Worm (Caenorhabditis elegans): ENCODE measurements around the gene Y46H3D.1.

Y46H3D.1 gene

ce11 chrV:1621494-1621893 is 20.8 kb upstream of the Y46H3D.1 start, which contains the start of gene nhr-117:
Gene nhr-117, minus strand, starts transcription at chrV:1621520.
- no peak for TF ChIP-seq bed-3 (GFP tag; optimal IDR thresholded peaks at IDR 0.05)
- TF ChIP-seq unc-39 (tag; optimal IDR thresholded peaks at IDR 0.05) = no peak
- no peak for TF ChIP-seq ces-1 (GFP tag; optimal IDR thresholded peaks at IDR 0.05)
- TF ChIP-seq drap-1 (GFP tag; optimal IDR thresholded peaks at IDR 0.05) = no peak
- no peak for TF ChIP-seq elt-3 (tag; optimal IDR thresholded peaks at IDR 0.05)
- no peak for TF ChIP-seq zip-8 (tag; optimal IDR thresholded peaks at IDR 0.05)
- TF ChIP-seq lin-13 (tag; optimal IDR thresholded peaks at IDR 0.05) = no peak
- no peak for TF ChIP-seq ztf-11 (tag; optimal IDR thresholded peaks at IDR 0.05)
- TF ChIP-seq snpc-4 (tag; optimal IDR thresholded peaks at IDR 0.05) = no peak
- TF ChIP-seq unc-120 (tag; optimal IDR thresholded peaks at IDR 0.05; ENCODE audit: poor library complexity, severe bottlenecking) = no peak
- no peak for TF ChIP-seq nhr-76 (tag; optimal IDR thresholded peaks at IDR 0.05)

ce11 chrV:1623429-1623828 is 18.9 kb upstream of the Y46H3D.1 start:
- no peak for TF ChIP-seq nhr-2 (tag; optimal IDR thresholded peaks at IDR 0.05)
- no peak for TF ChIP-seq ham-2 (GFP tag; optimal IDR thresholded peaks at IDR 0.05)
- TF ChIP-seq M03D4.4 (tag; optimal IDR thresholded peaks at IDR 0.05) = no peak
- TF ChIP-seq mab-5 (tag; optimal IDR thresholded peaks at IDR 0.05) = no peak
- TF ChIP-seq sptf-1 (tag; optimal IDR thresholded peaks at IDR 0.05) = no peak
- TF ChIP-seq unc-39 (tag; optimal IDR thresholded peaks at IDR 0.05) = no peak
- no peak for TF ChIP-seq flh-1 (GFP tag; optimal IDR thresholded peaks at IDR 0.05)
- TF ChIP-seq bed-3 (GFP tag; optimal IDR thresholded peaks at IDR 0.05) = no peak
- TF ChIP-seq nhr-76 (tag; optimal IDR thresholded peaks at IDR 0.05) = no peak
- no peak for TF ChIP-seq unc-62 (GFP tag; optimal IDR thresholded peaks at IDR 0.05)
- no peak for TF ChIP-seq ceh-39 (tag; optimal IDR thresholded peaks at IDR 0.05)

- TF ChIP-seq unc-120 (tag; optimal IDR thresholded peaks at IDR 0.05; ENCODE audit: poor library complexity, severe bottlenecking) (no peak), lin-32 (GFP tag; optimal IDR thresholded peaks at IDR 0.05) (no peak), unc-39 (tag; optimal IDR thresholded peaks at IDR 0.05) (no peak), nhr-12 (tag; optimal IDR thresholded peaks at IDR 0.05) (no peak), lsy-2 (tag; optimal IDR thresholded peaks at IDR 0.05) (no peak), ces-1 (GFP tag; optimal IDR thresholded peaks at IDR 0.05) (no peak), nhr-237 (tag; optimal IDR thresholded peaks at IDR 0.05) (no peak)
These were observed 18.0 kb upstream of the Y46H3D.1 start, which contains the start of gene nhr-110 for ce11 chrV:1624340-1624739. Gene nhr-110, minus strand, starts transcription at chrV:1624440.

- TF ChIP-seq bed-3 (GFP tag; optimal IDR thresholded peaks at IDR 0.05) (no peak), unc-62 (GFP tag; optimal IDR thresholded peaks at IDR 0.05) (no peak), zip-8 (tag; optimal IDR thresholded peaks at IDR 0.05) (no peak), nhr-12 (tag; optimal IDR thresholded peaks at IDR 0.05) (no peak), lin-13 (tag; optimal IDR thresholded peaks at IDR 0.05) (no peak)
These were observed 15.6 kb upstream of the Y46H3D.1 start, which contains the start of gene nhr-237 for ce11 chrV:1626720-1627119. Gene nhr-237, minus strand, starts transcription at chrV:1626820.

- no peak for TF ChIP-seq cnd-1 (tag; optimal IDR thresholded peaks at IDR 0.05)
- no peak for TF ChIP-seq mab-5 (tag; optimal IDR thresholded peaks at IDR 0.05)
- TF ChIP-seq ztf-11 (tag; optimal IDR thresholded peaks at IDR 0.05) = no peak
- TF ChIP-seq M03D4.4 (tag; optimal IDR thresholded peaks at IDR 0.05) = no peak
- no peak for TF ChIP-seq tbx-8 (GFP tag; optimal IDR thresholded peaks at IDR 0.05)
- peak; percentile 69 for TF ChIP-seq mep-1 (tag; optimal IDR thresholded peaks at IDR 0.05)
- TF ChIP-seq nhr-28 (tag; optimal IDR thresholded peaks at IDR 0.05) = peak; percentile 94
- peak; percentile 15 for TF ChIP-seq elt-1 (tag; optimal IDR thresholded peaks at IDR 0.05; ENCODE audit: borderline replicate concordance, insufficient read depth)
- TF ChIP-seq nhr-237 (tag; optimal IDR thresholded peaks at IDR 0.05) = no peak
- no peak for TF ChIP-seq ceh-43 (GFP tag; optimal IDR thresholded peaks at IDR 0.05)
- peak; percentile 72 for TF ChIP-seq ham-2 (GFP tag; optimal IDR thresholded peaks at IDR 0.05)
- peak; percentile 12 for TF ChIP-seq unc-62 (GFP tag; optimal IDR thresholded peaks at IDR 0.05)
- TF ChIP-seq pha-4 (tag; optimal IDR thresholded peaks at IDR 0.05) = peak; percentile 61
These were observed 15.0 kb upstream of the Y46H3D.1 start for ce11 chrV:1627269-1627668.

ce11 chrV:1629329-1629728 is 13.0 kb upstream of the Y46H3D.1 start, which contains the start of gene nhr-238:
Gene nhr-238, minus strand, starts transcription at chrV:1629432.
- no peak for TF ChIP-seq hlh-1 (tag; optimal IDR thresholded peaks at IDR 0.05)
- TF ChIP-seq lin-32 (GFP tag; optimal IDR thresholded peaks at IDR 0.05) = no peak
- TF ChIP-seq nhr-28 (tag; optimal IDR thresholded peaks at IDR 0.05) = peak; percentile 52
- TF ChIP-seq nhr-76 (tag; optimal IDR thresholded peaks at IDR 0.05) = no peak
- TF ChIP-seq sem-2 (GFP tag; optimal IDR thresholded peaks at IDR 0.05) = no peak
